Worm (Caenorhabditis elegans): ENCODE results near the gene eif-1.
A peak's percentile ranks its signal among the peaks of the same experiment; 100 is the strongest.

eif-1 gene

DNA sequence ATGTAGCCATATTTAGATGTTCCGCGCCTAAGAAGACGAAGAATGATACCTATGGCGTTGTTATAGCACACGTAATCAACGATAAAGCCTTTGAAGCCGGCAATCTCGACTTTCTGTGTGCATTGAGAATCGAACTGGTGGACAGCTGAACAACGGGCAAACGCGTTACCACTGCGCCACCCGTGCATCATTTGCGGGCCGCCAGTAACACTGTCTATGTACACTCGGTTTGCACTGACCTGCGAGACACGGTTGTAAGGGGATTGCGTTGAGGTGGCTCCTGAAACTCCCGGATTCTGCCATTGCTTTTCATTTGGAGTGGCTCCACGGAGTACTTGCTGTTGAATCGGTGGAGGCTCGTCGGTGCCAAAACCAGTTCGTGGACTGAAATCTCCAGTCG is 51.0 kb downstream of the eif-1 start:
- TF ChIP-seq ZK546.5 (tag; optimal IDR thresholded peaks at IDR 0.05) (no peak), zag-1 (tag; optimal IDR thresholded peaks at IDR 0.05) (no peak), fos-1 (tag; optimal IDR thresholded peaks at IDR 0.05) (peak; percentile 6), sma-9 (GFP tag; optimal IDR thresholded peaks at IDR 0.05) (peak; percentile 34), sma-9 (tag; optimal IDR thresholded peaks at IDR 0.05) (no peak), elt-3 (tag; optimal IDR thresholded peaks at IDR 0.05) (no peak), mbf-1 (tag; optimal IDR thresholded peaks at IDR 0.05) (no peak), nhr-25 (tag; optimal IDR thresholded peaks at IDR 0.05) (no peak), snpc-4 (tag; optimal IDR thresholded peaks at IDR 0.05) (no peak), blmp-1 (tag; optimal IDR thresholded peaks at IDR 0.05; ENCODE audit: insufficient read depth) (no peak), unc-39 (tag; optimal IDR thresholded peaks at IDR 0.05) (no peak), alr-1 (tag; optimal IDR thresholded peaks at IDR 0.05) (no peak), lin-11 (tag; optimal IDR thresholded peaks at IDR 0.05) (peak; percentile 27), ztf-1 (GFP tag; conservative IDR thresholded peaks at IDR 0.05) (no peak), ama-1 (optimal IDR thresholded peaks at IDR 0.05) (peak; percentile 31), nhr-21 (tag; optimal IDR thresholded peaks at IDR 0.05) (no peak), mdl-1 (tag; optimal IDR thresholded peaks at IDR 0.05) (no peak), nhr-129 (tag; optimal IDR thresholded peaks at IDR 0.05) (peak; percentile 72), aly-2 (tag; optimal IDR thresholded peaks at IDR 0.05) (no peak), lsy-2 (tag; optimal IDR thresholded peaks at IDR 0.05) (peak in 1 of 2 experiments; percentile 13), lin-13 (GFP tag; optimal IDR thresholded peaks at IDR 0.05) (no peak), ceh-16 (tag; optimal IDR thresholded peaks at IDR 0.05) (no peak), sma-3 (GFP tag; optimal IDR thresholded peaks at IDR 0.05) (peak; percentile 52), nhr-6 (tag; optimal IDR thresholded peaks at IDR 0.05) (no peak), sem-4 (tag; optimal IDR thresholded peaks at IDR 0.05) (no peak), mab-5 (tag; optimal IDR thresholded peaks at IDR 0.05) (no peak), F13H6.1 (tag; optimal IDR thresholded peaks at IDR 0.05) (peak; percentile 27), gmeb-1 (tag; optimal IDR thresholded peaks at IDR 0.05) (peak; percentile 22), nhr-237 (tag; optimal IDR thresholded peaks at IDR 0.05) (no peak), nhr-23 (tag; optimal IDR thresholded peaks at IDR 0.05) (no peak), unc-55 (GFP tag; optimal IDR thresholded peaks at IDR 0.05) (peak; percentile 7), ceh-82 (tag; optimal IDR thresholded peaks at IDR 0.05) (no peak), egl-27 (tag; optimal IDR thresholded peaks at IDR 0.05) (no peak), peb-1 (tag; optimal IDR thresholded peaks at IDR 0.05) (no peak), lin-39 (tag; optimal IDR thresholded peaks at IDR 0.05) (no peak), elt-1 (tag; optimal IDR thresholded peaks at IDR 0.05) (no peak), nhr-10 (tag; optimal IDR thresholded peaks at IDR 0.05) (no peak), crh-2 (tag; optimal IDR thresholded peaks at IDR 0.05) (no peak), nhr-11 (tag; optimal IDR thresholded peaks at IDR 0.05) (no peak), R02D3.7 (tag; optimal IDR thresholded peaks at IDR 0.05) (no peak), nhr-77 (tag; optimal IDR thresholded peaks at IDR 0.05) (no peak), C34F6.9 (tag; optimal IDR thresholded peaks at IDR 0.05) (peak; percentile 27), skn-1 (tag; optimal IDR thresholded peaks at IDR 0.05) (no peak), unc-62 (GFP tag; optimal IDR thresholded peaks at IDR 0.05) (no peak), Y55F3AM.14 (GFP tag; optimal IDR thresholded peaks at IDR 0.05) (peak; percentile 19), ztf-4 (tag; optimal IDR thresholded peaks at IDR 0.05) (no peak), nhr-12 (tag; optimal IDR thresholded peaks at IDR 0.05) (no peak), ztf-11 (tag; optimal IDR thresholded peaks at IDR 0.05) (no peak), dmd-4 (tag; optimal IDR thresholded peaks at IDR 0.05) (no peak)
